Worm (Caenorhabditis elegans) whole organism, L1 larva: ENCODE results near the gene metl-9.

Source experiments
- C04F5.9 ChIP-seq: sonication (generic microtip); optimal IDR thresholded peaks from 2 replicates; lab custom pipeline; 2016; ENCODE audit warnings: missing genetic modification characterization, missing compliant biosample characterization
- C34B4.2 ChIP-seq: sonication (generic microtip); optimal IDR thresholded peaks from 2 replicates; lab custom pipeline; 2017; ENCODE audit warnings: mild to moderate bottlenecking, missing genetic modification characterization, missing compliant biosample characterization
- F16B12.6 ChIP-seq: fragments of 150-350 bp; optimal IDR thresholded peaks from 2 replicates; lab custom pipeline; 2014; ENCODE audit warnings: missing biosample characterization, missing genetic modification characterization
- aly-2 ChIP-seq: fragments of 150-350 bp; optimal IDR thresholded peaks from 2 replicates; lab custom pipeline; 2014; ENCODE audit warnings: missing biosample characterization, missing genetic modification characterization
- ama-1 ChIP-seq: fragments of 150-350 bp; optimal IDR thresholded peaks from 2 replicates; lab custom pipeline; 2014
- ceh-63 ChIP-seq: fragments of 200-800 bp; sonication (Bioruptor generic); optimal IDR thresholded peaks from 2 replicates; lab custom pipeline; 2018; ENCODE audit warnings: mild to moderate bottlenecking, missing genetic modification characterization, missing compliant biosample characterization
- ceh-88 ChIP-seq: fragments of 200-800 bp; sonication (Bioruptor generic); IDR thresholded peaks from 2 replicates; pipeline ENCODE4 v1.3.6; 2022; ENCODE audit warnings: missing genetic modification characterization, missing compliant biosample characterization
- ceh-90 ChIP-seq: sonication (generic microtip); optimal IDR thresholded peaks from 2 replicates; lab custom pipeline; 2016; ENCODE audit warnings: missing genetic modification characterization, missing compliant biosample characterization
- ces-1 ChIP-seq: fragments of 150-350 bp; optimal IDR thresholded peaks from 2 replicates; lab custom pipeline; 2014; ENCODE audit warnings: missing biosample characterization, missing genetic modification reagents, missing genetic modification characterization
- dpl-1 ChIP-seq, 3 experiments: fragments of 150-350 bp in 2 of 3; sonication (generic microtip) in 1 of 3; optimal IDR thresholded peaks; 2 replicates each; lab custom pipeline; 2014 to 2017; ENCODE audit warnings: missing biosample characterization in 3 of 3, missing genetic modification characterization in 3 of 3, missing genetic modification reagents in 3 of 3
- efl-1 ChIP-seq, 4 experiments: fragments of 150-350 bp; optimal IDR thresholded peaks in 3 of 4; peaks in 1 of 4; 1 replicate in 1 of 4; 2 replicates in 3 of 4; lab custom pipeline; 2014; ENCODE audit warnings: missing biosample characterization in 2 of 4, missing genetic modification characterization in 2 of 4, missing genetic modification reagents in 2 of 4
- efl-3 ChIP-seq: fragments of 200-800 bp; sonication (Bioruptor generic); optimal IDR thresholded peaks from 2 replicates; lab custom pipeline; 2018; ENCODE audit warnings: mild to moderate bottlenecking, missing genetic modification characterization, missing compliant biosample characterization
- egl-13 ChIP-seq: sonication (generic microtip); optimal IDR thresholded peaks from 2 replicates; lab custom pipeline; 2016; ENCODE audit warnings: missing genotype, missing genetic modification reagents, missing genetic modification characterization, missing compliant biosample characterization
- egl-27 ChIP-seq, 2 experiments: fragments of 150-350 bp in 1 of 2; sonication (generic microtip); optimal IDR thresholded peaks; 3 replicates each; lab custom pipeline; 2017 to 2018; ENCODE audit warnings: missing biosample characterization in 2 of 2, missing genetic modification characterization in 2 of 2, missing genetic modification reagents in 2 of 2
- elt-2 ChIP-seq: sonication (generic microtip); optimal IDR thresholded peaks from 2 replicates; lab custom pipeline; 2016; ENCODE audit warnings: missing genetic modification characterization, mild to moderate bottlenecking, inconsistent platforms, missing compliant biosample characterization, missing genetic modification reagents
- elt-3 ChIP-seq, 6 experiments: fragments of 150-350 bp in 1 of 6; sonication (generic microtip); optimal IDR thresholded peaks; 2 replicates each; lab custom pipeline; 2017 to 2018; ENCODE audit warnings: missing biosample characterization in 6 of 6, missing genetic modification characterization in 6 of 6, inconsistent platforms in 1 of 6
- fkh-4 ChIP-seq: sonication (generic microtip); optimal IDR thresholded peaks from 2 replicates; lab custom pipeline; 2016; ENCODE audit warnings: missing compliant biosample characterization, missing genetic modification characterization, borderline replicate concordance
- fkh-8 ChIP-seq: sonication (generic microtip); optimal IDR thresholded peaks from 2 replicates; lab custom pipeline; 2016; ENCODE audit warnings: mild to moderate bottlenecking, missing genetic modification characterization, missing compliant biosample characterization
- fos-1 ChIP-seq: fragments of 150-350 bp; optimal IDR thresholded peaks from 2 replicates; lab custom pipeline; 2014; ENCODE audit warnings: missing biosample characterization, missing genetic modification characterization
- grh-1 ChIP-seq: fragments of 200-800 bp; sonication (Bioruptor generic); IDR thresholded peaks from 2 replicates; pipeline ENCODE4 v1.3.6; 2022; ENCODE audit warnings: missing genetic modification reagents, missing genetic modification characterization, missing compliant biosample characterization
- hlh-4 ChIP-seq: sonication (generic microtip); optimal IDR thresholded peaks from 2 replicates; lab custom pipeline; 2016; ENCODE audit warnings: mild to moderate bottlenecking, missing genetic modification characterization, missing compliant biosample characterization
- isw-1 ChIP-seq: fragments of 200-800 bp; sonication (Bioruptor generic); IDR thresholded peaks from 2 replicates; pipeline ENCODE4 v1.3.6; 2022; ENCODE audit warnings: missing genetic modification characterization, missing compliant biosample characterization
- lin-13 ChIP-seq: fragments of 150-350 bp; optimal IDR thresholded peaks from 2 replicates; lab custom pipeline; 2014; ENCODE audit warnings: missing biosample characterization, missing genetic modification reagents, missing genetic modification characterization
- lin-14 ChIP-seq: fragments of 200-800 bp; sonication (Bioruptor generic); optimal IDR thresholded peaks from 2 replicates; lab custom pipeline; 2018; ENCODE audit warnings: mild to moderate bottlenecking, missing genetic modification characterization, moderate library complexity, missing compliant biosample characterization
- lin-15B ChIP-seq: fragments of 150-350 bp; sonication (generic microtip); optimal IDR thresholded peaks from 3 replicates; lab custom pipeline; 2014; ENCODE audit warnings: missing biosample characterization, missing genetic modification characterization
- lin-39 ChIP-seq: fragments of 150-350 bp; optimal IDR thresholded peaks from 2 replicates; lab custom pipeline; 2014; ENCODE audit warnings: missing biosample characterization, missing genetic modification reagents, missing genetic modification characterization
- lir-3 ChIP-seq: sonication (generic microtip); optimal IDR thresholded peaks from 2 replicates; lab custom pipeline; 2016; ENCODE audit warnings: mild to moderate bottlenecking, missing genetic modification characterization, moderate library complexity, missing compliant biosample characterization; ENCODE audit not compliant: poor library complexity
- mdl-1 ChIP-seq, 2 experiments: fragments of 150-350 bp; optimal IDR thresholded peaks; 2 replicates each; lab custom pipeline; 2014 to 2017; ENCODE audit warnings: missing biosample characterization in 2 of 2, missing genetic modification characterization in 2 of 2, inconsistent platforms in 1 of 2
- mef-2 ChIP-seq: fragments of 150-350 bp; optimal IDR thresholded peaks from 2 replicates; lab custom pipeline; 2014; ENCODE audit warnings: missing biosample characterization, missing genetic modification characterization
- mep-1 ChIP-seq: fragments of 150-350 bp; optimal IDR thresholded peaks from 2 replicates; lab custom pipeline; 2014; ENCODE audit warnings: missing biosample characterization, missing genetic modification characterization
- nhr-19 ChIP-seq: fragments of 200-800 bp; sonication (Bioruptor generic); conservative IDR thresholded peaks from 2 replicates; pipeline ENCODE4 v1.3.6; 2022; ENCODE audit warnings: missing genetic modification characterization, missing compliant biosample characterization
- nhr-20 ChIP-seq: sonication (generic microtip); optimal IDR thresholded peaks from 2 replicates; lab custom pipeline; 2016; ENCODE audit warnings: mild to moderate bottlenecking, missing genetic modification characterization, missing compliant biosample characterization
- nhr-237 ChIP-seq: fragments of 150-350 bp; optimal IDR thresholded peaks from 2 replicates; lab custom pipeline; 2014; ENCODE audit warnings: missing biosample characterization, missing genetic modification characterization
- nhr-28 ChIP-seq: fragments of 150-350 bp; optimal IDR thresholded peaks from 2 replicates; lab custom pipeline; 2014; ENCODE audit warnings: missing biosample characterization, missing genetic modification characterization
- nhr-71 ChIP-seq: sonication (generic microtip); optimal IDR thresholded peaks from 2 replicates; lab custom pipeline; 2016; ENCODE audit warnings: mild to moderate bottlenecking, missing genetic modification characterization, moderate library complexity, missing compliant biosample characterization
- nhr-76 ChIP-seq: sonication (generic microtip); optimal IDR thresholded peaks from 2 replicates; lab custom pipeline; 2017; ENCODE audit warnings: missing biosample characterization, missing genetic modification characterization
- nhr-84 ChIP-seq: sonication (generic microtip); optimal IDR thresholded peaks from 2 replicates; lab custom pipeline; 2017; ENCODE audit warnings: missing biosample characterization, missing genetic modification characterization
- nhr-85 ChIP-seq: sonication (generic microtip); peaks from one replicate; lab custom pipeline; 2016; ENCODE audit warnings: missing genetic modification characterization, inconsistent platforms, missing compliant biosample characterization
- nhr-90 ChIP-seq: sonication (generic microtip); optimal IDR thresholded peaks from 2 replicates; lab custom pipeline; 2016; ENCODE audit warnings: mild to moderate bottlenecking, missing genetic modification characterization, missing compliant biosample characterization; ENCODE audit not compliant: poor library complexity
- pag-3 ChIP-seq: sonication (generic microtip); optimal IDR thresholded peaks from 2 replicates; lab custom pipeline; 2017; ENCODE audit warnings: missing genetic modification characterization, mild to moderate bottlenecking, missing compliant biosample characterization, antibody characterized with exemption, borderline replicate concordance; ENCODE audit not compliant: insufficient read depth
- skn-1 ChIP-seq: fragments of 150-350 bp; optimal IDR thresholded peaks from 2 replicates; lab custom pipeline; 2014; ENCODE audit warnings: missing biosample characterization, missing genetic modification characterization
- snpc-4 ChIP-seq: fragments of 150-350 bp; optimal IDR thresholded peaks from 2 replicates; lab custom pipeline; 2014; ENCODE audit warnings: missing biosample characterization, missing genetic modification characterization
- snu-23 ChIP-seq: sonication (generic microtip); optimal IDR thresholded peaks from 2 replicates; lab custom pipeline; 2016; ENCODE audit warnings: missing genetic modification characterization, missing compliant biosample characterization
- sptf-1 ChIP-seq: fragments of 150-350 bp; optimal IDR thresholded peaks from 2 replicates; lab custom pipeline; 2014; ENCODE audit warnings: missing biosample characterization, missing genetic modification characterization
- swsn-7 ChIP-seq: sonication (generic microtip); optimal IDR thresholded peaks from 2 replicates; lab custom pipeline; 2016; ENCODE audit warnings: missing genetic modification characterization, missing compliant biosample characterization
- tbx-2 ChIP-seq: sonication (generic microtip); optimal IDR thresholded peaks from 2 replicates; lab custom pipeline; 2016; ENCODE audit warnings: missing genetic modification characterization, missing compliant biosample characterization
- tlp-1 ChIP-seq: fragments of 150-350 bp; optimal IDR thresholded peaks from 2 replicates; lab custom pipeline; 2014; ENCODE audit warnings: missing biosample characterization, missing genetic modification characterization
- unc-30 ChIP-seq: sonication (generic microtip); optimal IDR thresholded peaks from 2 replicates; lab custom pipeline; 2017; ENCODE audit warnings: missing biosample characterization, missing genetic modification characterization
- vab-15 ChIP-seq: sonication (generic microtip); optimal IDR thresholded peaks from 2 replicates; lab custom pipeline; 2017; ENCODE audit warnings: missing genotype, mild to moderate bottlenecking, missing genetic modification characterization, missing compliant biosample characterization
- zag-1 ChIP-seq: fragments of 150-350 bp; optimal IDR thresholded peaks from 2 replicates; lab custom pipeline; 2014; ENCODE audit warnings: missing biosample characterization, missing genetic modification characterization
- zip-4 ChIP-seq: fragments of 200-800 bp; sonication (Bioruptor generic); optimal IDR thresholded peaks from 2 replicates; lab custom pipeline; 2018; ENCODE audit warnings: mild to moderate bottlenecking, missing genetic modification characterization, moderate library complexity, missing compliant biosample characterization

Gene metl-9

ce11 chrX:5168770-5169169, 10.2 kb downstream of the metl-9 start:
- no peak for TF ChIP-seq nhr-76 (tag; lab: Kevin White, UChicago)
- no peak for TF ChIP-seq efl-1 (optimal IDR thresholded peaks at IDR 0.05; lab: Kevin White, UChicago)
- peak in 1 of 2 experiments; percentile 56 for TF ChIP-seq efl-1 (GFP tag; optimal IDR thresholded peaks at IDR 0.05 in 1 of 2; lab: Kevin White, UChicago)
- no peak for TF ChIP-seq elt-2 (tag; lab: Kevin White, UChicago)
- no peak for TF ChIP-seq tbx-2 (tag; lab: Kevin White, UChicago)
- no peak for TF ChIP-seq ceh-63 (GFP tag; lab: Kevin White, UChicago)
- no peak for TF ChIP-seq ama-1 (lab: Kevin White, UChicago)
- TF ChIP-seq, all 84 proteins: peak for 1

DNA sequence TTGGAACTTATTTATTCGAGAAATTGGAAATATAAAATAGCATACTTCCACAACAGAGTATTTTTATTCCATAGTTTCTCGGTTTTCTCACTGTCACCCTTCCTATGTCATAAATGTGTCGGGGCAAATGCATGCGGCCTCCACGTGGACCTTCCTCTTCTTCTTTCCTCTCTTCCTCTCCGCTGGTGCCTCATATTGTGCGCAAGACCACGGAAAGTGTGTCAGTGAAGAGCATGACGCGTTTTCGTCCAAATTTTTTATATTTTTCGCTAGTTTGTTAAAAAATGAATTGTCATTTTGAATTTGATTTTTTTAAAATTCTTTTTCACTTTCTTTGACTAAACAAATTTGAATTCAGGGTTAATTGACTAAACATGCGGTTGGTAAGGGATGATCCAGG, 13.9 kb downstream of the metl-9 start, which contains the start of gene mans-3:
Gene mans-3, plus strand, starts transcription at position 359 of the 400 bp plus-strand sequence.
- TF ChIP-seq mef-2 (tag; lab: Kevin White, UChicago), result peak; percentile 75
- peak; percentile 35 for TF ChIP-seq nhr-237 (tag; lab: Kevin White, UChicago)
- TF ChIP-seq elt-3 (tag; optimal IDR thresholded peaks at IDR 0.05; lab: Kevin White, UChicago), result peak in 2 of 6 experiments; percentile 75 to 89
- peak; percentile 90 for TF ChIP-seq nhr-90 (tag; lab: Kevin White, UChicago)
- TF ChIP-seq zip-4 (GFP tag; lab: Kevin White, UChicago), result peak; percentile 46
- peak; percentile 95 for TF ChIP-seq nhr-20
- no peak for TF ChIP-seq pag-3 (tag; lab: Kevin White, UChicago)
- peak; percentile 96 for TF ChIP-seq nhr-71 (tag; lab: Kevin White, UChicago)
- TF ChIP-seq nhr-28, result no peak
- no peak for TF ChIP-seq nhr-84 (tag; lab: Kevin White, UChicago)
- TF ChIP-seq skn-1, result peak; percentile 70
- TF ChIP-seq egl-13 (tag; lab: Kevin White, UChicago), result peak; percentile 84
- no peak for TF ChIP-seq C34B4.2 (tag; lab: Kevin White, UChicago)
- peak; percentile 92 for TF ChIP-seq tbx-2 (tag; lab: Kevin White, UChicago)
- TF ChIP-seq swsn-7 (tag; lab: Kevin White, UChicago), result peak; percentile 94
- TF ChIP-seq isw-1 (GFP tag; lab: Robert Waterston, UW), result peak; percentile 69
- TF ChIP-seq fkh-4 (tag; lab: Kevin White, UChicago), result no peak
- peak; percentile 36 for TF ChIP-seq C04F5.9 (tag; lab: Kevin White, UChicago)
- TF ChIP-seq mep-1 (tag; lab: Kevin White, UChicago), result peak; percentile 97
- no peak for TF ChIP-seq ceh-90 (tag; lab: Kevin White, UChicago)
- TF ChIP-seq lir-3 (tag; lab: Kevin White, UChicago), result peak; percentile 58
- TF ChIP-seq sptf-1 (tag; lab: Kevin White, UChicago), result no peak
- no peak for TF ChIP-seq ces-1 (GFP tag; lab: Kevin White, UChicago)
- no peak for TF ChIP-seq unc-30 (tag; lab: Kevin White, UChicago)
- TF ChIP-seq fos-1 (tag; lab: Kevin White, UChicago), result peak; percentile 74
- TF ChIP-seq lin-14, result peak; percentile 98
- TF ChIP-seq nhr-19 (GFP tag; lab: Robert Waterston, UW), result peak; percentile 89
- no peak for TF ChIP-seq tlp-1 (tag; lab: Kevin White, UChicago)
- peak; percentile 83 for TF ChIP-seq lin-13
- peak; percentile 74 for TF ChIP-seq snpc-4 (tag; lab: Kevin White, UChicago)
- no peak for TF ChIP-seq hlh-4 (tag; lab: Kevin White, UChicago)
- TF ChIP-seq snu-23, result peak; percentile 97
- peak; percentile 61 for TF ChIP-seq aly-2 (tag; lab: Kevin White, UChicago)
- TF ChIP-seq vab-15 (tag; lab: Kevin White, UChicago), result no peak
- TF ChIP-seq F16B12.6 (tag; lab: Kevin White, UChicago), result peak; percentile 38
- peak; percentile 76 to 99 for TF ChIP-seq mdl-1 (tag; optimal IDR thresholded peaks at IDR 0.05; lab: Kevin White, UChicago)
- TF ChIP-seq egl-27 (tag; optimal IDR thresholded peaks at IDR 0.05; lab: Kevin White, UChicago), result peak; percentile 31 to 56
- peak; percentile 95 for TF ChIP-seq nhr-85 (tag; lab: Kevin White, UChicago)
- TF ChIP-seq zag-1 (tag; lab: Kevin White, UChicago), result no peak
- TF ChIP-seq grh-1, result peak; percentile 72
- TF ChIP-seq lin-15B (tag; lab: Kevin White, UChicago), result peak; percentile 54
- no peak for TF ChIP-seq ceh-88
- peak; percentile 78 for TF ChIP-seq lin-39 (tag; lab: Kevin White, UChicago)
- TF ChIP-seq dpl-1 (GFP tag; optimal IDR thresholded peaks at IDR 0.05; lab: Kevin White, UChicago), result peak; percentile 71 to 80 (median 80)
- peak; percentile 93 for TF ChIP-seq fkh-8 (tag; lab: Kevin White, UChicago)
- TF ChIP-seq efl-3 (GFP tag; lab: Kevin White, UChicago), result no peak
